Fruit fly (Drosophila melanogaster) whole organism, embryonic: ENCODE results near the gene CG32645.
A peak's percentile ranks its signal among the peaks of the same experiment; 100 is the strongest.

Source experiments
- Ada2b ChIP-seq: fragments of 200-800 bp; sonication (Bioruptor generic); IDR thresholded peaks from 2 replicates; pipeline ENCODE4 v1.3.6; 2022; ENCODE audit warnings: missing biosample characterization, missing genetic modification characterization
- CG1024 ChIP-seq: fragments of 200-800 bp; sonication (Bioruptor generic); IDR thresholded peaks from 2 replicates; pipeline ENCODE4 v1.3.6; 2022; ENCODE audit warnings: missing biosample characterization, missing genetic modification characterization
- CG10565 ChIP-seq: fragments of 200-800 bp; sonication (Bioruptor generic); optimal IDR thresholded peaks from 3 replicates; lab custom pipeline; 2016; ENCODE audit warnings: missing biosample characterization, mild to moderate bottlenecking, missing genetic modification characterization
- CG11398 ChIP-seq: fragments of 200-800 bp; sonication (Bioruptor generic); optimal IDR thresholded peaks from 2 replicates; lab custom pipeline; 2016; ENCODE audit warnings: missing biosample characterization, missing genetic modification characterization
- CG11560 ChIP-seq: fragments of 200-800 bp; sonication (Bioruptor generic); IDR thresholded peaks from 3 replicates; pipeline ENCODE4 v1.3.6; 2022; ENCODE audit warnings: missing biosample characterization, missing genetic modification characterization
- CG12071 ChIP-seq: fragments of 200-800 bp; sonication (Bioruptor generic); optimal IDR thresholded peaks from 3 replicates; lab custom pipeline; 2018; ENCODE audit warnings: missing biosample characterization, mild to moderate bottlenecking, missing genetic modification characterization
- CG12391 ChIP-seq: fragments of 200-800 bp; sonication (Bioruptor generic); optimal IDR thresholded peaks from 3 replicates; lab custom pipeline; 2018; ENCODE audit warnings: missing biosample characterization, mild to moderate bottlenecking, missing genetic modification characterization, moderate library complexity
- CG12744 ChIP-seq: fragments of 200-800 bp; sonication (Bioruptor generic); optimal IDR thresholded peaks from 2 replicates; lab custom pipeline; 2016; ENCODE audit warnings: missing biosample characterization, missing genetic modification characterization
- CG13624 ChIP-seq: fragments of 200-800 bp; sonication (Bioruptor generic); optimal IDR thresholded peaks from 2 replicates; lab custom pipeline; 2016; ENCODE audit warnings: missing biosample characterization, missing genetic modification characterization
- CG13775 ChIP-seq: fragments of 200-800 bp; sonication (Bioruptor generic); optimal IDR thresholded peaks from 3 replicates; lab custom pipeline; 2017; ENCODE audit warnings: missing biosample characterization, mild to moderate bottlenecking, missing genetic modification characterization
- CG13894 ChIP-seq: fragments of 200-800 bp; sonication (Bioruptor generic); optimal IDR thresholded peaks from 3 replicates; lab custom pipeline; 2018; ENCODE audit warnings: missing biosample characterization, mild to moderate bottlenecking, missing genetic modification characterization, moderate library complexity
- CG14050 ChIP-seq: fragments of 200-800 bp; sonication (Bioruptor generic); IDR thresholded peaks from 3 replicates; pipeline ENCODE4 v1.3.6; 2022; ENCODE audit warnings: missing biosample characterization, missing genetic modification characterization
- CG14667 ChIP-seq: fragments of 200-800 bp; sonication (Bioruptor generic); IDR thresholded peaks from 2 replicates; pipeline ENCODE4 v1.3.6; 2022; ENCODE audit warnings: missing biosample characterization, missing genetic modification characterization
- CG14860 ChIP-seq: fragments of 200-800 bp; sonication (Bioruptor generic); IDR thresholded peaks from 3 replicates; pipeline ENCODE4 v1.3.6; 2022; ENCODE audit warnings: missing biosample characterization, missing genetic modification characterization; ENCODE audit not compliant: partially characterized antibody
- CG17568 ChIP-seq: fragments of 200-800 bp; sonication (Bioruptor generic); optimal IDR thresholded peaks from 2 replicates; lab custom pipeline; 2018; ENCODE audit warnings: missing biosample characterization, mild to moderate bottlenecking, missing genetic modification characterization, moderate library complexity
- CG17612 ChIP-seq: fragments of 200-800 bp; sonication (Bioruptor generic); IDR thresholded peaks from 2 replicates; pipeline ENCODE4 v1.3.6; 2022; ENCODE audit warnings: missing biosample characterization, missing genetic modification characterization
- CG17802 ChIP-seq: fragments of 200-800 bp; sonication (Bioruptor generic); optimal IDR thresholded peaks from 2 replicates; lab custom pipeline; 2018; ENCODE audit warnings: missing biosample characterization, mild to moderate bottlenecking, missing genetic modification characterization, moderate library complexity
- CG17829 ChIP-seq: fragments of 200-800 bp; optimal IDR thresholded peaks from 2 replicates; lab custom pipeline; 2019; ENCODE audit warnings: missing biosample characterization, mild to moderate bottlenecking, missing genetic modification characterization, moderate library complexity
- CG2120 ChIP-seq: fragments of 200-800 bp; sonication (Bioruptor generic); optimal IDR thresholded peaks from 3 replicates; lab custom pipeline; 2016; ENCODE audit warnings: missing biosample characterization, missing genetic modification characterization
- CG32772 ChIP-seq: fragments of 200-800 bp; sonication (Bioruptor generic); IDR thresholded peaks from 2 replicates; pipeline ENCODE4 v1.3.6; 2022; ENCODE audit warnings: missing biosample characterization, missing genetic modification characterization
- CG4282 ChIP-seq: fragments of 200-800 bp; sonication (Bioruptor generic); optimal IDR thresholded peaks from 2 replicates; lab custom pipeline; 2016; ENCODE audit warnings: missing biosample characterization, missing genetic modification characterization
- CG4328 ChIP-seq: fragments of 200-800 bp; sonication (Bioruptor generic); optimal IDR thresholded peaks from 3 replicates; lab custom pipeline; 2017; ENCODE audit warnings: missing biosample characterization, missing genetic modification reagents, missing genetic modification characterization
- CG4730 ChIP-seq: fragments of 200-800 bp; sonication (Bioruptor generic); IDR thresholded peaks from 2 replicates; pipeline ENCODE4 v1.3.6; 2022; ENCODE audit warnings: missing biosample characterization, missing genetic modification characterization
- CG8478 ChIP-seq: fragments of >200 bp; optimal IDR thresholded peaks from 2 replicates; lab custom pipeline; 2018
- CTCF ChIP-seq: fragments of 200-800 bp; sonication (Bioruptor generic); optimal IDR thresholded peaks from 2 replicates; lab custom pipeline; 2017; ENCODE audit warnings: missing biosample characterization, mild to moderate bottlenecking, missing genetic modification characterization, moderate library complexity
- Dad ChIP-seq: fragments of 200-800 bp; sonication (Bioruptor generic); optimal IDR thresholded peaks from 3 replicates; lab custom pipeline; 2016; ENCODE audit warnings: missing biosample characterization, missing genetic modification characterization
- Dbx ChIP-seq: fragments of 200-800 bp; sonication (Bioruptor generic); IDR thresholded peaks from 3 replicates; pipeline ENCODE4 v1.3.6; 2022; ENCODE audit warnings: missing biosample characterization, missing genetic modification characterization
- E2f2 ChIP-seq: fragments of 200-800 bp; sonication (Bioruptor generic); IDR thresholded peaks from 2 replicates; pipeline ENCODE4 v1.3.6; 2022; ENCODE audit warnings: missing biosample characterization, missing genetic modification characterization
- Gug ChIP-seq: fragments of 200-800 bp; sonication (Bioruptor generic); IDR thresholded peaks from 4 replicates; pipeline ENCODE4 v1.3.6; 2022; ENCODE audit warnings: missing biosample characterization, missing genetic modification characterization
- HLH4C ChIP-seq: fragments of 200-800 bp; sonication (Bioruptor generic); IDR thresholded peaks from 3 replicates; pipeline ENCODE4 v1.3.6; 2022; ENCODE audit warnings: missing biosample characterization, missing genetic modification characterization; ENCODE audit not compliant: partially characterized antibody
- Hsf ChIP-seq: fragments of 200-800 bp; sonication (Bioruptor generic); optimal IDR thresholded peaks from 3 replicates; lab custom pipeline; 2016; ENCODE audit warnings: missing biosample characterization, missing genetic modification characterization
- MTF-1 ChIP-seq: fragments of 200-800 bp; sonication (Bioruptor generic); optimal IDR thresholded peaks from 2 replicates; lab custom pipeline; 2018; ENCODE audit warnings: missing biosample characterization, mild to moderate bottlenecking, missing genetic modification characterization, borderline replicate concordance
- Mad ChIP-seq: fragments of 200-800 bp; sonication (Bioruptor generic); optimal IDR thresholded peaks from 2 replicates; lab custom pipeline; 2016; ENCODE audit warnings: missing biosample characterization, missing genetic modification characterization
- Myb ChIP-seq: fragments of 200-800 bp; sonication (Bioruptor generic); optimal IDR thresholded peaks from 2 replicates; lab custom pipeline; 2016; ENCODE audit warnings: missing biosample characterization, missing genetic modification characterization
- Neu2 ChIP-seq: fragments of 200-800 bp; sonication (Bioruptor generic); optimal IDR thresholded peaks from 3 replicates; lab custom pipeline; 2016; ENCODE audit warnings: missing biosample characterization, missing genetic modification characterization, borderline replicate concordance
- Nf-YC ChIP-seq: fragments of 200-800 bp; optimal IDR thresholded peaks from 3 replicates; lab custom pipeline; 2019; ENCODE audit warnings: missing biosample characterization, mild to moderate bottlenecking, missing genetic modification characterization, moderate library complexity
- NfI ChIP-seq: fragments of 200-800 bp; sonication (Bioruptor generic); optimal IDR thresholded peaks from 3 replicates; lab custom pipeline; 2018; ENCODE audit warnings: missing biosample characterization, mild to moderate bottlenecking, missing genetic modification characterization, moderate library complexity
- Tbp ChIP-seq: fragments of >200 bp; optimal IDR thresholded peaks from 2 replicates; lab custom pipeline; 2018; ENCODE audit warnings: missing biosample characterization, missing genetic modification characterization
- amos ChIP-seq: fragments of 200-800 bp; sonication (Bioruptor generic); IDR thresholded peaks from 2 replicates; pipeline ENCODE4 v1.3.6; 2022; ENCODE audit warnings: missing biosample characterization, missing genetic modification characterization; ENCODE audit not compliant: partially characterized antibody
- bbx ChIP-seq: fragments of 200-800 bp; sonication (Bioruptor generic); IDR thresholded peaks from 2 replicates; pipeline ENCODE4 v1.3.6; 2022; ENCODE audit warnings: missing biosample characterization, missing genetic modification characterization; ENCODE audit not compliant: partially characterized antibody
- chif ChIP-seq, 2 experiments: fragments of 200-800 bp; sonication (Bioruptor generic); optimal IDR thresholded peaks; 3 replicates each; lab custom pipeline; 2016; ENCODE audit warnings: missing biosample characterization in 2 of 2, missing genetic modification characterization in 2 of 2
- ci ChIP-seq: fragments of 200-800 bp; sonication (Bioruptor generic); IDR thresholded peaks from 3 replicates; pipeline ENCODE4 v1.3.6; 2022; ENCODE audit warnings: missing biosample characterization, missing genetic modification characterization
- esg ChIP-seq: fragments of 200-800 bp; sonication (Bioruptor generic); conservative IDR thresholded peaks from 2 replicates; pipeline ENCODE4 v1.3.6; 2022; ENCODE audit warnings: missing biosample characterization, missing genetic modification characterization
- gem ChIP-seq: fragments of 200-800 bp; sonication (Bioruptor generic); optimal IDR thresholded peaks from 2 replicates; lab custom pipeline; 2019; ENCODE audit warnings: missing biosample characterization, mild to moderate bottlenecking, missing genetic modification characterization, moderate library complexity
- gro ChIP-seq: fragments of 200-800 bp; sonication (Bioruptor generic); optimal IDR thresholded peaks from 2 replicates; lab custom pipeline; 2016; ENCODE audit warnings: missing biosample characterization, missing genetic modification characterization
- kay ChIP-seq: fragments of 200-800 bp; sonication (Bioruptor generic); optimal IDR thresholded peaks from 2 replicates; lab custom pipeline; 2016; ENCODE audit warnings: missing biosample characterization, missing genetic modification characterization
- kni ChIP-seq: fragments of 200-800 bp; sonication (Bioruptor generic); optimal IDR thresholded peaks from 3 replicates; lab custom pipeline; 2017; ENCODE audit warnings: mild to moderate bottlenecking, missing biosample characterization, missing genetic modification reagents, missing genetic modification characterization
- lmd ChIP-seq: fragments of 200-800 bp; sonication (Bioruptor generic); IDR thresholded peaks from 2 replicates; pipeline ENCODE4 v1.3.6; 2022; ENCODE audit warnings: missing biosample characterization, missing genetic modification characterization
- nom ChIP-seq: fragments of 200-800 bp; sonication (Bioruptor generic); optimal IDR thresholded peaks from 2 replicates; lab custom pipeline; 2017; ENCODE audit warnings: missing biosample characterization, missing genetic modification characterization, mild to moderate bottlenecking, moderate library complexity, missing genetic modification reagents
- sim ChIP-seq: fragments of 200-800 bp; sonication (Bioruptor generic); IDR thresholded peaks from 2 replicates; pipeline ENCODE4 v1.3.6; 2022; ENCODE audit warnings: missing biosample characterization, missing genetic modification characterization
- sqz ChIP-seq: fragments of 200-800 bp; sonication (Bioruptor generic); optimal IDR thresholded peaks from 3 replicates; lab custom pipeline; 2018; ENCODE audit warnings: missing biosample characterization, mild to moderate bottlenecking, missing genetic modification characterization
- tgo ChIP-seq: fragments of 200-800 bp; sonication (Bioruptor generic); IDR thresholded peaks from 3 replicates; pipeline ENCODE4 v1.3.6; 2022; ENCODE audit warnings: missing biosample characterization, missing genetic modification characterization

CG32645 gene

DNA sequence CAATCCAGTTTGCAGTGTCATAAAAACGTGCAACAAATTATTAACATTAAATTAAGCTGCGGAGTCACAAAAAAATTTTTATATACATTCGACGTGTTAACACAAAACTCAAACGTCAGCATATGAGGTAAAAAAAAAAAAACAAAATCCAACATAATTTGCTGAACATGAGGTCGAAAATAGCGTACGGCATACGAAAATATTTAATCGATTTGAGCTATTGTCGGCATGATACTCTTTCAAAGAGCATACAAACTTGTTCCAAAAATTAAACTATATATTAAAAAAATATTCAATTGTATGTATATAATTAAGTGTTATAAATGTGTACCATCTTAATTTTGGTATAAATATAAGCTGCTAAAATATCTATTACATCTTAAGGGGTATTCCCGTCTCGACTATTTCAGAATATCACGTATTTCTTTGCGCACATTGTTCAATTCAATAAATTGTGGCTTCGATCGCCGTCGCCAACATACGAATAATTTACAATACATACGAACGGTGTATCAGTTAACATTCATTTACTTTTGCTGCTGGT lies 29.3 kb upstream of the CG32645 start (continued):
- TF ChIP-seq CG17802 (tag; lab: Kevin White, UChicago) (no peak), chif (GFP tag; optimal IDR thresholded peaks at IDR 0.05; lab: Kevin White, UChicago) (no peak), Tbp (GFP tag; lab: Kevin White, UChicago) (no peak), Dbx (GFP tag; lab: Robert Waterston, UW) (peak; percentile 56; the same call in 1 of the 3 replicates), MTF-1 (GFP tag; lab: Kevin White, UChicago) (no peak), Neu2 (GFP tag; lab: Kevin White, UChicago) (no peak), CG1024 (no peak), CG11398 (GFP tag; lab: Kevin White, UChicago) (no peak), nom (GFP tag; lab: Kevin White, UChicago) (no peak), CG2120 (peak; percentile 28), CG10565 (no peak), CG8478 (lab: Kevin White, UChicago) (no peak), CG14050 (GFP tag; lab: Robert Waterston, UW) (0 out of 3 replicates have a peak, but pooled peaks have one; percentile 20), amos (no peak), sim (no peak), NfI (GFP tag; lab: Kevin White, UChicago) (no peak), Hsf (no peak), CG32772 (GFP tag; lab: Robert Waterston, UW) (no peak), bbx (GFP tag; lab: Robert Waterston, UW) (no peak), esg (GFP tag; lab: Robert Waterston, UW) (peak; percentile 57), gro (GFP tag; lab: Kevin White, UChicago) (no peak), CG12744 (no peak), HLH4C (no peak), kni (GFP tag; lab: Kevin White, UChicago) (no peak), sqz (GFP tag; lab: Kevin White, UChicago) (no peak), CG4282 (GFP tag; lab: Kevin White, UChicago) (no peak), gem (tag; lab: Kevin White, UChicago) (peak; percentile 80), CG12391 (peak; percentile 68), CTCF (GFP tag; lab: Kevin White, UChicago) (no peak), CG4328 (GFP tag; lab: Kevin White, UChicago) (no peak), Myb (GFP tag; lab: Kevin White, UChicago) (no peak), CG13624 (GFP tag; lab: Kevin White, UChicago) (no peak), CG13894 (tag; lab: Kevin White, UChicago) (no peak), CG14860 (no peak), CG17568 (GFP tag; lab: Kevin White, UChicago) (no peak), CG17612 (GFP tag; lab: Robert Waterston, UW) (no peak), CG12071 (GFP tag; lab: Kevin White, UChicago) (no peak), lmd (GFP tag; lab: Robert Waterston, UW) (peak; percentile 63), tgo (GFP tag; lab: Robert Waterston, UW) (peak; percentile 71; the same call in 2 of the 3 replicates), Ada2b (peak; percentile 57), CG4730 (GFP tag; lab: Robert Waterston, UW) (0 out of 2 replicates have a peak, but pooled peaks have one; percentile 13), CG11560 (tag; lab: Robert Waterston, UW) (no peak), ci (GFP tag; lab: Robert Waterston, UW) (no peak), Dad (GFP tag; lab: Kevin White, UChicago) (no peak), CG13775 (GFP tag; lab: Kevin White, UChicago) (no peak), Mad (GFP tag; lab: Kevin White, UChicago) (no peak), Nf-YC (tag; lab: Kevin White, UChicago) (no peak), Gug (GFP tag; lab: Robert Waterston, UW) (no peak), CG17829 (tag; lab: Kevin White, UChicago) (peak; percentile 33), CG14667 (GFP tag; lab: Robert Waterston, UW) (no peak), kay (GFP tag; lab: Kevin White, UChicago) (no peak), E2f2 (GFP tag; lab: Robert Waterston, UW) (peak; percentile 43; the same call in 1 of the 2 replicates)
